Worm (Caenorhabditis elegans) whole organism, L1 larva: ENCODE data around the gene M05D6.1.

Experiments
- F16B12.6 ChIP-seq: fragments of 150-350 bp; optimal IDR thresholded peaks from 2 replicates; lab custom pipeline; 2014; ENCODE audit warnings: missing biosample characterization, missing genetic modification characterization
- ama-1 ChIP-seq: fragments of 150-350 bp; optimal IDR thresholded peaks from 2 replicates; lab custom pipeline; 2014
- ces-1 ChIP-seq: fragments of 150-350 bp; optimal IDR thresholded peaks from 2 replicates; lab custom pipeline; 2014; ENCODE audit warnings: missing biosample characterization, missing genetic modification reagents, missing genetic modification characterization
- efl-1 ChIP-seq, 4 experiments: fragments of 150-350 bp; optimal IDR thresholded peaks in 3 of 4; peaks in 1 of 4; 1 replicate in 1 of 4; 2 replicates in 3 of 4; lab custom pipeline; 2014; ENCODE audit warnings: missing biosample characterization in 2 of 4, missing genetic modification characterization in 2 of 4, missing genetic modification reagents in 2 of 4
- jun-1 ChIP-seq: fragments of 150-350 bp; optimal IDR thresholded peaks from 2 replicates; lab custom pipeline; 2014; ENCODE audit warnings: missing biosample characterization, missing genetic modification reagents, missing genetic modification characterization
- lsy-2 ChIP-seq, 2 experiments: fragments of 150-350 bp; optimal IDR thresholded peaks; 2 replicates each; lab custom pipeline; 2014; ENCODE audit warnings: missing biosample characterization in 2 of 2, missing genetic modification characterization in 2 of 2
- mdl-1 ChIP-seq, 2 experiments: fragments of 150-350 bp; optimal IDR thresholded peaks; 2 replicates each; lab custom pipeline; 2014 to 2017; ENCODE audit warnings: missing biosample characterization in 2 of 2, missing genetic modification characterization in 2 of 2, inconsistent platforms in 1 of 2
- nhr-28 ChIP-seq: fragments of 150-350 bp; optimal IDR thresholded peaks from 2 replicates; lab custom pipeline; 2014; ENCODE audit warnings: missing biosample characterization, missing genetic modification characterization
- pag-3 ChIP-seq: sonication (generic microtip); optimal IDR thresholded peaks from 2 replicates; lab custom pipeline; 2017; ENCODE audit warnings: missing genetic modification characterization, mild to moderate bottlenecking, missing compliant biosample characterization, antibody characterized with exemption, borderline replicate concordance; ENCODE audit not compliant: insufficient read depth
- snpc-4 ChIP-seq: fragments of 150-350 bp; optimal IDR thresholded peaks from 2 replicates; lab custom pipeline; 2014; ENCODE audit warnings: missing biosample characterization, missing genetic modification characterization
- unc-130 ChIP-seq: fragments of 150-350 bp; optimal IDR thresholded peaks from 2 replicates; lab custom pipeline; 2017; ENCODE audit warnings: missing biosample characterization, missing genetic modification characterization, inconsistent platforms
- unc-30 ChIP-seq: sonication (generic microtip); optimal IDR thresholded peaks from 2 replicates; lab custom pipeline; 2017; ENCODE audit warnings: missing biosample characterization, missing genetic modification characterization

- TF ChIP-seq ama-1 (no peak), efl-1 (optimal IDR thresholded peaks at IDR 0.05; lab: Kevin White, UChicago) (no peak), efl-1 (GFP tag; optimal IDR thresholded peaks at IDR 0.05 in 1 of 2; lab: Kevin White, UChicago) (no peak), ces-1 (GFP tag; lab: Kevin White, UChicago) (no peak), unc-130 (tag; lab: Kevin White, UChicago) (no peak), F16B12.6 (tag; lab: Kevin White, UChicago) (no peak), jun-1 (tag; lab: Kevin White, UChicago) (no peak), lsy-2 (tag; optimal IDR thresholded peaks at IDR 0.05; lab: Kevin White, UChicago) (no peak), unc-30 (no peak), snpc-4 (tag; lab: Kevin White, UChicago) (no peak), pag-3 (tag; lab: Kevin White, UChicago) (no peak), nhr-28 (tag; lab: Kevin White, UChicago) (no peak), mdl-1 (tag; optimal IDR thresholded peaks at IDR 0.05; lab: Kevin White, UChicago) (no peak)
These were observed 25.5 kb downstream of the M05D6.1 start, which contains the start of gene F22B5.4 for ce11 chrII:8449660-8450118.
